Worm (Caenorhabditis elegans) whole organism, midembryonic: Measurements from ENCODE around the gene C05C8.7.

ENCODE experiments used
- flt-1 ChIP-seq: fragments of 200-800 bp; sonication (Bioruptor generic); IDR thresholded peaks from 2 replicates; pipeline ENCODE4 v1.3.6; 2022; ENCODE audit warnings: missing genetic modification characterization, missing compliant biosample characterization
- ztf-29 ChIP-seq: fragments of 200-800 bp; sonication (Bioruptor generic); IDR thresholded peaks from 2 replicates; pipeline ENCODE4 v1.3.6; 2022; ENCODE audit warnings: missing genetic modification reagents, missing genetic modification characterization, missing compliant biosample characterization

ce11 chrV:7279090-7279489 is 32.2 kb upstream of the C05C8.7 start, which contains the start of gene C13A2.4:
- TF ChIP-seq flt-1 (GFP tag; lab: Robert Waterston, UW) (no peak), ztf-29 (no peak)
